Worm (Caenorhabditis elegans) whole organism, young adult: ENCODE results near the gene Y38F2AR.3.

Source experiments
- B0261.1 ChIP-seq: sonication (generic microtip); optimal IDR thresholded peaks from 2 replicates; lab custom pipeline; 2016; ENCODE audit warnings: mild to moderate bottlenecking, missing genetic modification characterization, moderate library complexity, missing compliant biosample characterization
- C06A6.2 ChIP-seq: fragments of 200-800 bp; sonication (Bioruptor generic); conservative IDR thresholded peaks from 2 replicates; pipeline ENCODE4 v1.3.6; 2022; ENCODE audit warnings: missing genetic modification characterization, missing compliant biosample characterization
- C17E4.6 ChIP-seq: fragments of 200-800 bp; sonication (Bioruptor generic); IDR thresholded peaks from 2 replicates; pipeline ENCODE4 v1.3.6; 2022; ENCODE audit warnings: missing genetic modification reagents, missing genetic modification characterization, missing compliant biosample characterization
- D2030.7 ChIP-seq: fragments of 200-800 bp; sonication (Bioruptor generic); IDR thresholded peaks from 2 replicates; pipeline ENCODE4 v1.3.6; 2022; ENCODE audit warnings: missing genetic modification reagents, missing genetic modification characterization, missing compliant biosample characterization
- F10E7.11 ChIP-seq: sonication (generic microtip); optimal IDR thresholded peaks from 2 replicates; lab custom pipeline; 2017; ENCODE audit warnings: mild to moderate bottlenecking, missing genetic modification characterization, moderate library complexity, missing compliant biosample characterization
- F23B12.7 ChIP-seq: sonication (generic microtip); optimal IDR thresholded peaks from 2 replicates; lab custom pipeline; 2017; ENCODE audit warnings: missing genetic modification characterization, mild to moderate bottlenecking, missing compliant biosample characterization, antibody characterized with exemption, moderate library complexity; ENCODE audit not compliant: insufficient read depth
- F55B11.4 ChIP-seq: sonication (generic microtip); optimal IDR thresholded peaks from 2 replicates; lab custom pipeline; 2016; ENCODE audit warnings: missing compliant biosample characterization, missing genetic modification characterization, borderline replicate concordance; ENCODE audit not compliant: insufficient read depth
- K11D2.4 ChIP-seq: fragments of 200-800 bp; sonication (Bioruptor generic); IDR thresholded peaks from 2 replicates; pipeline ENCODE4 v1.3.6; 2022; ENCODE audit warnings: missing genetic modification reagents, missing genetic modification characterization, missing compliant biosample characterization
- T26A5.8 ChIP-seq: sonication (generic microtip); optimal IDR thresholded peaks from 2 replicates; lab custom pipeline; 2016; ENCODE audit warnings: missing genetic modification characterization, missing compliant biosample characterization
- Y67H2A.10 ChIP-seq: fragments of 200-800 bp; sonication (Bioruptor generic); conservative IDR thresholded peaks from 2 replicates; pipeline ENCODE4 v1.3.6; 2022; ENCODE audit warnings: missing genetic modification reagents, missing genetic modification characterization, missing compliant biosample characterization
- Y95B8A.8 ChIP-seq: fragments of 200-800 bp; sonication (Bioruptor generic); IDR thresholded peaks from 2 replicates; pipeline ENCODE4 v1.3.6; 2022; ENCODE audit warnings: missing genetic modification reagents, missing genetic modification characterization, missing compliant biosample characterization
- ZK185.1 ChIP-seq: sonication (generic microtip); optimal IDR thresholded peaks from 2 replicates; lab custom pipeline; 2016; ENCODE audit warnings: mild to moderate bottlenecking, missing genetic modification characterization, missing compliant biosample characterization; ENCODE audit not compliant: poor library complexity, severe bottlenecking
- athp-1 ChIP-seq: sonication (generic microtip); optimal IDR thresholded peaks from 2 replicates; lab custom pipeline; 2017; ENCODE audit warnings: mild to moderate bottlenecking, missing genetic modification characterization, missing compliant biosample characterization
- attf-6 ChIP-seq: fragments of 200-800 bp; sonication (Bioruptor generic); IDR thresholded peaks from 2 replicates; pipeline ENCODE4 v1.3.6; 2022; ENCODE audit warnings: missing genetic modification reagents, missing genetic modification characterization, missing compliant biosample characterization
- cebp-1 ChIP-seq, 2 experiments: fragments of 200-800 bp in 1 of 2; sonication (Bioruptor generic) in 1 of 2; sonication (generic microtip) in 1 of 2; IDR thresholded peaks in 1 of 2; optimal IDR thresholded peaks in 1 of 2; 2 replicates each; pipeline versions ENCODE4 v1.3.6 to Lab custom; 2017 to 2022; ENCODE audit warnings: missing compliant biosample characterization in 2 of 2, missing genetic modification characterization in 2 of 2, mild to moderate bottlenecking in 1 of 2, missing genetic modification reagents in 1 of 2, moderate library complexity in 1 of 2
- cebp-2 ChIP-seq: fragments of 200-800 bp; sonication (Bioruptor generic); IDR thresholded peaks from 2 replicates; pipeline ENCODE4 v1.3.6; 2022; ENCODE audit warnings: missing genetic modification characterization, missing compliant biosample characterization
- ceh-91 ChIP-seq: fragments of 200-800 bp; sonication (Bioruptor generic); IDR thresholded peaks from 2 replicates; pipeline ENCODE4 v1.3.6; 2022; ENCODE audit warnings: missing genetic modification reagents, missing genetic modification characterization, missing compliant biosample characterization
- die-1 ChIP-seq: sonication (generic microtip); optimal IDR thresholded peaks from 2 replicates; lab custom pipeline; 2016; ENCODE audit warnings: missing genotype, mild to moderate bottlenecking, missing genetic modification characterization, missing compliant biosample characterization
- egrh-3 ChIP-seq: fragments of 200-800 bp; sonication (Bioruptor generic); IDR thresholded peaks from 2 replicates; pipeline ENCODE4 v1.3.6; 2022; ENCODE audit warnings: missing genetic modification reagents, missing genetic modification characterization, missing compliant biosample characterization
- ekl-4 ChIP-seq: fragments of 200-800 bp; sonication (Bioruptor generic); IDR thresholded peaks from 2 replicates; pipeline ENCODE4 v1.3.6; 2022; ENCODE audit warnings: missing genetic modification reagents, missing genetic modification characterization, missing compliant biosample characterization
- ets-4 ChIP-seq: fragments of 200-800 bp; sonication (Bioruptor generic); optimal IDR thresholded peaks from 2 replicates; lab custom pipeline; 2018; ENCODE audit warnings: mild to moderate bottlenecking, missing genetic modification characterization, missing compliant biosample characterization
- fkh-3 ChIP-seq: sonication (generic microtip); optimal IDR thresholded peaks from 2 replicates; lab custom pipeline; 2016; ENCODE audit warnings: mild to moderate bottlenecking, missing genetic modification characterization, missing compliant biosample characterization
- him-1 ChIP-seq: sonication (generic microtip); optimal IDR thresholded peaks from 2 replicates; lab custom pipeline; 2016; ENCODE audit warnings: missing genotype, missing genetic modification reagents, missing genetic modification characterization, missing compliant biosample characterization
- hlh-12 ChIP-seq: sonication (generic microtip); optimal IDR thresholded peaks from 2 replicates; lab custom pipeline; 2016; ENCODE audit warnings: missing genetic modification characterization, missing compliant biosample characterization
- hlh-26 ChIP-seq: fragments of 200-800 bp; sonication (Bioruptor generic); conservative IDR thresholded peaks from 2 replicates; pipeline ENCODE4 v1.3.6; 2022; ENCODE audit warnings: missing genetic modification reagents, missing genetic modification characterization, missing compliant biosample characterization
- let-526 ChIP-seq: fragments of 200-800 bp; sonication (Bioruptor generic); IDR thresholded peaks from 2 replicates; pipeline ENCODE4 v1.3.6; 2022; ENCODE audit warnings: missing genetic modification reagents, missing genetic modification characterization, missing compliant biosample characterization
- lin-35 ChIP-seq, 3 experiments: fragments of 150-350 bp in 2 of 3; sonication (generic microtip) in 1 of 3; optimal IDR thresholded peaks; 2 replicates each; lab custom pipeline; 2014 to 2018; ENCODE audit warnings: missing biosample characterization in 3 of 3, missing genetic modification characterization in 3 of 3, missing genetic modification reagents in 3 of 3
- lin-54 ChIP-seq: fragments of 200-800 bp; sonication (Bioruptor generic); optimal IDR thresholded peaks from 2 replicates; lab custom pipeline; 2018; ENCODE audit warnings: mild to moderate bottlenecking, missing genetic modification characterization, missing compliant biosample characterization
- lsl-1 ChIP-seq: fragments of 200-800 bp; sonication (Bioruptor generic); optimal IDR thresholded peaks from 2 replicates; lab custom pipeline; 2018; ENCODE audit warnings: mild to moderate bottlenecking, missing genetic modification characterization, moderate library complexity, missing compliant biosample characterization
- madf-10 ChIP-seq: sonication (generic microtip); optimal IDR thresholded peaks from 2 replicates; lab custom pipeline; 2016; ENCODE audit warnings: mild to moderate bottlenecking, missing genetic modification characterization, missing compliant biosample characterization
- madf-3 ChIP-seq: fragments of 200-800 bp; sonication (Bioruptor generic); IDR thresholded peaks from 2 replicates; pipeline ENCODE4 v1.3.6; 2022; ENCODE audit warnings: missing genetic modification reagents, missing genetic modification characterization, missing compliant biosample characterization
- madf-6 ChIP-seq: fragments of 200-800 bp; sonication (Bioruptor generic); IDR thresholded peaks from 2 replicates; pipeline ENCODE4 v1.3.6; 2022; ENCODE audit warnings: missing genetic modification reagents, missing genetic modification characterization, missing compliant biosample characterization
- mel-28 ChIP-seq: sonication (generic microtip); optimal IDR thresholded peaks from 2 replicates; lab custom pipeline; 2016; ENCODE audit warnings: borderline replicate concordance, mild to moderate bottlenecking, missing genetic modification characterization, missing compliant biosample characterization
- nhr-179 ChIP-seq: sonication (generic microtip); optimal IDR thresholded peaks from 2 replicates; lab custom pipeline; 2016; ENCODE audit warnings: mild to moderate bottlenecking, missing genetic modification characterization, missing compliant biosample characterization
- pbrm-1 ChIP-seq: fragments of 200-800 bp; sonication (Bioruptor generic); IDR thresholded peaks from 2 replicates; pipeline ENCODE4 v1.3.6; 2022; ENCODE audit warnings: missing genetic modification reagents, missing genetic modification characterization, missing compliant biosample characterization
- rcor-1 ChIP-seq: fragments of 200-800 bp; sonication (Bioruptor generic); IDR thresholded peaks from 2 replicates; pipeline ENCODE4 v1.3.6; 2022; ENCODE audit warnings: missing genetic modification reagents, missing genetic modification characterization, missing compliant biosample characterization
- rpc-1 ChIP-seq, 2 experiments: fragments of 150-350 bp in 1 of 2; sonication (generic microtip) in 1 of 2; optimal IDR thresholded peaks; 2 replicates each; lab custom pipeline; 2014 to 2018; ENCODE audit warnings: missing biosample characterization in 1 of 2, missing genetic modification characterization in 1 of 2, missing genetic modification reagents in 1 of 2, missing genotype in 1 of 2
- sea-2 ChIP-seq: fragments of 200-800 bp; sonication (Bioruptor generic); IDR thresholded peaks from 2 replicates; pipeline ENCODE4 v1.3.6; 2022; ENCODE audit warnings: missing genetic modification characterization, missing compliant biosample characterization
- snpc-1.1 ChIP-seq: sonication (generic microtip); optimal IDR thresholded peaks from 2 replicates; lab custom pipeline; 2017; ENCODE audit warnings: missing genetic modification characterization, mild to moderate bottlenecking, missing compliant biosample characterization, antibody characterized with exemption, moderate library complexity, missing genotype, missing genetic modification reagents; ENCODE audit not compliant: insufficient read depth
- tbp1 ChIP-seq: fragments of 200-800 bp; sonication (Bioruptor generic); optimal IDR thresholded peaks from 2 replicates; lab custom pipeline; 2018; ENCODE audit warnings: mild to moderate bottlenecking, missing genetic modification characterization, missing compliant biosample characterization
- unc-130 ChIP-seq: sonication (generic microtip); optimal IDR thresholded peaks from 2 replicates; lab custom pipeline; 2016; ENCODE audit warnings: missing genetic modification reagents, missing genetic modification characterization, missing compliant biosample characterization
- xnd-1 ChIP-seq: sonication (generic microtip); optimal IDR thresholded peaks from 2 replicates; lab custom pipeline; 2016; ENCODE audit warnings: missing genotype, missing genetic modification reagents, missing genetic modification characterization, missing compliant biosample characterization
- ztf-3 ChIP-seq: fragments of 200-800 bp; sonication (Bioruptor generic); optimal IDR thresholded peaks from 2 replicates; lab custom pipeline; 2018; ENCODE audit warnings: mild to moderate bottlenecking, missing genetic modification characterization, missing compliant biosample characterization
- ztf-6 ChIP-seq: fragments of 200-800 bp; sonication (Bioruptor generic); IDR thresholded peaks from 2 replicates; pipeline ENCODE4 v1.3.6; 2022; ENCODE audit warnings: missing genetic modification reagents, missing genetic modification characterization, missing compliant biosample characterization

The Y38F2AR.3 gene

ce11 chrIV:2403374-2403773 is 19.6 kb downstream of the Y38F2AR.3 start:
- TF ChIP-seq Y95B8A.8 = no peak
- TF ChIP-seq madf-3 = 0 out of 2 replicates have a peak, but pooled peaks have one; percentile 20

DNA sequence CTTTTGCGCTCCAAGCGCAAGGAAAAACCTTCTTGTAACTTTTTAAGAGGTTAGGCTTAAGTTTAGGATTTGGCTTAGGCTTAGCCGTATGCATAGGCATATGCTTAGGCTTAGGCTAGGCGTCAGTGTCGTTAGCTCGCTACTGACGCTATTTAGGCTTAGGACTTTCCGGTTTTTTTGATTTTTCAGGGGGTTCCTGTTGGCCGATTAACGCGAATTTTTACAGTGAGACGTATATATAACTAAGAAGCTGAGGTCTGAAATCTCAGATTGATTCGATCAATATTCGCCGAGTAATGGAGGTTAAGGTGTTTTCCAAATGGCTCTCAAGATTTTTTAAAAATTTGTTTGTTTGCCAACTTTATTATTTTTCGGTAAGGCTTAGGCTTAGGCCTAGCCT is 23.9 kb downstream of the Y38F2AR.3 start:
- TF ChIP-seq fkh-3 (tag; lab: Kevin White, UChicago) = no peak
- no peak for TF ChIP-seq let-526 (GFP tag; lab: Robert Waterston, UW)
- TF ChIP-seq K11D2.4 = no peak
- TF ChIP-seq unc-130 (GFP tag; lab: Kevin White, UChicago) = no peak
- no peak for TF ChIP-seq die-1 (tag; lab: Kevin White, UChicago)
- TF ChIP-seq Y67H2A.10 = no peak
- no peak for TF ChIP-seq hlh-26
- no peak for TF ChIP-seq madf-6 (GFP tag; lab: Robert Waterston, UW)

- TF ChIP-seq ZK185.1 (tag; lab: Kevin White, UChicago) (peak; percentile 76), him-1 (tag; lab: Kevin White, UChicago) (peak; percentile 94), cebp-2 (GFP tag; lab: Robert Waterston, UW) (0 out of 2 replicates have a peak, but pooled peaks have one; percentile 65), rcor-1 (GFP tag; lab: Robert Waterston, UW) (peak; percentile 75), lin-35 (GFP tag; optimal IDR thresholded peaks at IDR 0.05; lab: Kevin White, UChicago) (peak in 1 of 3 experiments; percentile 84), unc-130 (GFP tag; lab: Kevin White, UChicago) (peak; percentile 9), ztf-6 (GFP tag; lab: Robert Waterston, UW) (no peak), tbp1 (GFP tag; lab: Kevin White, UChicago) (peak; percentile 95), ceh-91 (GFP tag; lab: Robert Waterston, UW) (no peak), pbrm-1 (GFP tag; lab: Robert Waterston, UW) (peak; percentile 82), ztf-3 (GFP tag; lab: Kevin White, UChicago) (peak; percentile 61), F23B12.7 (peak; percentile 94), rpc-1 (optimal IDR thresholded peaks at IDR 0.05; lab: Kevin White, UChicago) (peak; percentile 93), rpc-1 (tag; optimal IDR thresholded peaks at IDR 0.05; lab: Kevin White, UChicago) (peak; percentile 90), D2030.7 (GFP tag; lab: Robert Waterston, UW) (peak; percentile 92), sea-2 (GFP tag; lab: Robert Waterston, UW) (no peak), ekl-4 (GFP tag; lab: Robert Waterston, UW) (peak; percentile 80; the same call in 1 of the 2 replicates), lin-54 (peak; percentile 77), C17E4.6 (GFP tag; lab: Robert Waterston, UW) (0 out of 2 replicates have a peak, but pooled peaks have one; percentile 30), athp-1 (peak; percentile 86), C06A6.2 (peak; percentile 61; the same call in 1 of the 2 replicates), madf-10 (tag; lab: Kevin White, UChicago) (peak; percentile 84), nhr-179 (tag; lab: Kevin White, UChicago) (no peak), lsl-1 (GFP tag; lab: Kevin White, UChicago) (peak; percentile 63), F10E7.11 (tag; lab: Kevin White, UChicago) (no peak), attf-6 (GFP tag; lab: Robert Waterston, UW) (0 out of 2 replicates have a peak, but pooled peaks have one; percentile 14), ets-4 (GFP tag; lab: Kevin White, UChicago) (peak; percentile 3), F55B11.4 (tag; lab: Kevin White, UChicago) (no peak), hlh-12 (tag; lab: Kevin White, UChicago) (peak; percentile 67), xnd-1 (tag; lab: Kevin White, UChicago) (no peak), snpc-1.1 (tag; lab: Kevin White, UChicago) (peak; percentile 44), egrh-3 (GFP tag; lab: Robert Waterston, UW) (peak; percentile 73), T26A5.8 (tag; lab: Kevin White, UChicago) (peak; percentile 24), B0261.1 (peak; percentile 92), K11D2.4 (peak; percentile 64; the same call in 1 of the 2 replicates), cebp-1 (GFP tag; IDR thresholded peaks at IDR 0.05; lab: Robert Waterston, UW) (0 out of 2 replicates have a peak, but pooled peaks have one; percentile 10), cebp-1 (tag; optimal IDR thresholded peaks at IDR 0.05; lab: Kevin White, UChicago) (peak; percentile 80), mel-28 (tag; lab: Kevin White, UChicago) (no peak)
Measured at ce11 chrIV:2408437-2408836, 24.6 kb downstream of the Y38F2AR.3 start.
